Fruit fly (Drosophila melanogaster): ENCODE results near the gene Pten.

Gene Pten

DNA sequence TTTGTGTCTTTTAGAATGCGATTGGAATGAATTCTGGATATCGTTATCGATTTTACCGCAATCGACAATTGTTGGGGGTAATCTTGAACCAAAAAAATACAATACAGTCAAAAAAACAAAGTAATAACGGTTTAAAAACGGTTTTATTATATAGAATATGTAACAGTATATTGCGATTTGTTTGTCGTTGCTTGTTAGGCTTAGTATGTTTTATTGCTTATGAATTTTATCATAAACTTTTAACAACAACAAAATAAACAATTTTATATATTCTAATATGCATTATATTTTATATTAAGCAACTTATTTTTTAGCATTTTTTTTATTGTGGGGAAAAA is 38.9 kb upstream of the Pten start, which contains the start of gene CYLD (continued):
- TF ChIP-seq CG11093 (GFP tag; IDR thresholded peaks at IDR 0.05) (no peak), CG14050 (GFP tag; IDR thresholded peaks at IDR 0.05) (peak; percentile 47; the same call in 1 of the 3 replicates), Myb (GFP tag; optimal IDR thresholded peaks at IDR 0.05) (no peak), Mrtf (GFP tag; IDR thresholded peaks at IDR 0.05) (no peak), chn (GFP tag; optimal IDR thresholded peaks at IDR 0.05) (no peak), Adf1 (GFP tag; IDR thresholded peaks at IDR 0.05) (peak; percentile 40; the same call in 1 of the 2 replicates), chm (GFP tag; IDR thresholded peaks at IDR 0.05) (no peak), h (optimal IDR thresholded peaks at IDR 0.05) (no peak), CG10267 (tag; optimal IDR thresholded peaks at IDR 0.05) (peak; percentile 77), Ssrp (tag; optimal IDR thresholded peaks at IDR 0.05) (peak; percentile 63), Dll (GFP tag; IDR thresholded peaks at IDR 0.05; ENCODE audit: partially characterized antibody) (peak; percentile 58; the same call in 1 of the 4 replicates), sd (tag; optimal IDR thresholded peaks at IDR 0.05) (peak; percentile 65), cad (GFP tag; optimal IDR thresholded peaks at IDR 0.05) (no peak), yki (optimal IDR thresholded peaks at IDR 0.05) (no peak), CG10565 (GFP tag; optimal IDR thresholded peaks at IDR 0.05) (no peak), CG1792 (GFP tag; optimal IDR thresholded peaks at IDR 0.05) (no peak), mld (GFP tag; IDR thresholded peaks at IDR 0.05; ENCODE audit: partially characterized antibody) (no peak), vfl (GFP tag; optimal IDR thresholded peaks at IDR 0.05) (no peak), Mes4 (GFP tag; optimal IDR thresholded peaks at IDR 0.05) (no peak), lilli (GFP tag; optimal IDR thresholded peaks at IDR 0.05) (peak; percentile 53), CG8290 (GFP tag; optimal IDR thresholded peaks at IDR 0.05) (peak; percentile 4), CG8290 (tag; optimal IDR thresholded peaks at IDR 0.05) (peak in 1 of 2 experiments; percentile 75), Xrp1 (GFP tag; IDR thresholded peaks at IDR 0.05) (peak; percentile 76), CG9797 (GFP tag; optimal IDR thresholded peaks at IDR 0.05) (no peak), CG4424 (GFP tag; optimal IDR thresholded peaks at IDR 0.05) (peak; percentile 71), CG10462 (GFP tag; optimal IDR thresholded peaks at IDR 0.05) (peak; percentile 24), CG8765 (GFP tag; IDR thresholded peaks at IDR 0.05) (no peak), CG13123 (GFP tag; optimal IDR thresholded peaks at IDR 0.05) (peak; percentile 67), gt (GFP tag; IDR thresholded peaks at IDR 0.05) (no peak), CG16779 (GFP tag; IDR thresholded peaks at IDR 0.05) (no peak), Eip74EF (GFP tag; optimal IDR thresholded peaks at IDR 0.05) (peak in 1 of 2 experiments; percentile 64), CG15479 (GFP tag; optimal IDR thresholded peaks at IDR 0.05) (no peak), seq (GFP tag; IDR thresholded peaks at IDR 0.05) (peak; percentile 41; the same call in 1 of the 2 replicates), CG1529 (GFP tag; optimal IDR thresholded peaks at IDR 0.05) (peak; percentile 25), CG7556 (GFP tag; optimal IDR thresholded peaks at IDR 0.05) (peak; percentile 72), CG3847 (GFP tag; IDR thresholded peaks at IDR 0.05) (no peak), CG30431 (GFP tag; optimal IDR thresholded peaks at IDR 0.05) (no peak), sr (GFP tag; IDR thresholded peaks at IDR 0.05) (no peak), lbe (GFP tag; optimal IDR thresholded peaks at IDR 0.05) (no peak), CG9609 (GFP tag; optimal IDR thresholded peaks at IDR 0.05) (no peak), Nf-YA (GFP tag; IDR thresholded peaks at IDR 0.05) (0 out of 2 replicates have a peak, but pooled peaks have one; percentile 35), scrt (GFP tag; optimal IDR thresholded peaks at IDR 0.05) (no peak), bbx (GFP tag; IDR thresholded peaks at IDR 0.05; ENCODE audit: partially characterized antibody) (no peak), CG17829 (tag; optimal IDR thresholded peaks at IDR 0.05) (peak; percentile 85), salm (tag; optimal IDR thresholded peaks at IDR 0.05) (peak; percentile 63), CG7745 (tag; optimal IDR thresholded peaks at IDR 0.05) (no peak), bsh (GFP tag; optimal IDR thresholded peaks at IDR 0.05) (peak in 1 of 2 experiments; percentile 83), CG15514 (GFP tag; optimal IDR thresholded peaks at IDR 0.05) (peak; percentile 66), CG4360 (GFP tag; IDR thresholded peaks at IDR 0.05) (no peak), br (optimal IDR thresholded peaks at IDR 0.05) (no peak), fru (optimal IDR thresholded peaks at IDR 0.05) (no peak), Ravus (GFP tag; IDR thresholded peaks at IDR 0.05) (no peak; the same call in 1 of the 2 replicates), HmgD (GFP tag; optimal IDR thresholded peaks at IDR 0.05) (no peak), Mad (GFP tag; optimal IDR thresholded peaks at IDR 0.05) (no peak)
